Fruit fly (Drosophila melanogaster) whole organism, adult: ENCODE results near the gene spidey.

Source experiments
- CG11617 ChIP-seq: fragments of 200-800 bp; sonication (Bioruptor generic); optimal IDR thresholded peaks from 2 replicates; lab custom pipeline; 2017; ENCODE audit warnings: mild to moderate bottlenecking, missing biosample characterization, missing genetic modification reagents, missing genetic modification characterization
- CG12768 ChIP-seq: fragments of 200-800 bp; sonication (Bioruptor generic); optimal IDR thresholded peaks from 2 replicates; lab custom pipeline; 2017; ENCODE audit warnings: missing biosample characterization, missing genetic modification characterization, mild to moderate bottlenecking, moderate library complexity, missing genetic modification reagents
- CG14711 ChIP-seq: fragments of 200-800 bp; sonication (Bioruptor generic); optimal IDR thresholded peaks from 2 replicates; lab custom pipeline; 2018; ENCODE audit warnings: missing biosample characterization, mild to moderate bottlenecking, missing genetic modification characterization, moderate library complexity
- CG1620 ChIP-seq: fragments of 200-800 bp; sonication (Bioruptor generic); optimal IDR thresholded peaks from 2 replicates; lab custom pipeline; 2016; ENCODE audit warnings: missing biosample characterization, missing genetic modification characterization
- CG33017 ChIP-seq: fragments of 200-800 bp; sonication (Bioruptor generic); optimal IDR thresholded peaks from 2 replicates; lab custom pipeline; 2018; ENCODE audit warnings: missing biosample characterization, mild to moderate bottlenecking, missing genetic modification characterization, moderate library complexity
- CG5204 ChIP-seq: fragments of 200-800 bp; sonication (Bioruptor generic); optimal IDR thresholded peaks from 2 replicates; lab custom pipeline; 2016; ENCODE audit warnings: missing biosample characterization, missing genetic modification characterization
- CG7045 ChIP-seq: fragments of 200-800 bp; sonication (Bioruptor generic); optimal IDR thresholded peaks from 2 replicates; lab custom pipeline; 2017; ENCODE audit warnings: missing biosample characterization, mild to moderate bottlenecking, missing genetic modification characterization
- Clk ChIP-seq: fragments of 200-800 bp; sonication (Bioruptor generic); optimal IDR thresholded peaks from 2 replicates; lab custom pipeline; 2017; ENCODE audit warnings: missing biosample characterization, missing genetic modification characterization
- Crg-1 ChIP-seq: fragments of 200-800 bp; sonication (Bioruptor generic); optimal IDR thresholded peaks from 2 replicates; lab custom pipeline; 2016; ENCODE audit warnings: missing biosample characterization, missing genetic modification characterization
- Hr96 ChIP-seq: fragments of 200-800 bp; sonication (Bioruptor generic); optimal IDR thresholded peaks from 2 replicates; lab custom pipeline; 2016; ENCODE audit warnings: missing biosample characterization, missing genetic modification characterization
- Mnt ChIP-seq: fragments of 200-800 bp; sonication (Bioruptor generic); optimal IDR thresholded peaks from 2 replicates; lab custom pipeline; 2016; ENCODE audit warnings: missing biosample characterization, mild to moderate bottlenecking, missing genetic modification characterization
- bab1 ChIP-seq: fragments of 200-800 bp; sonication (Bioruptor generic); optimal IDR thresholded peaks from 3 replicates; lab custom pipeline; 2019; ENCODE audit warnings: missing biosample characterization, mild to moderate bottlenecking, missing genetic modification characterization, moderate library complexity
- cic ChIP-seq: fragments of 200-800 bp; sonication (Bioruptor generic); optimal IDR thresholded peaks from 2 replicates; lab custom pipeline; 2017; ENCODE audit warnings: missing biosample characterization, mild to moderate bottlenecking, missing genetic modification characterization, moderate library complexity
- cnc ChIP-seq, 2 experiments: fragments of >200 bp; optimal IDR thresholded peaks; 2 replicates each; lab custom pipeline; 2017
- kay ChIP-seq: fragments of 200-800 bp; sonication (Bioruptor generic); peaks from one replicate; lab custom pipeline; 2016; ENCODE audit warnings: missing biosample characterization, missing genetic modification characterization, borderline replicate concordance
- ovo ChIP-seq: fragments of 200-800 bp; sonication (Bioruptor generic); optimal IDR thresholded peaks from 2 replicates; lab custom pipeline; 2016; ENCODE audit warnings: missing biosample characterization, missing genetic modification characterization
- pad ChIP-seq: fragments of 200-800 bp; sonication (Bioruptor generic); optimal IDR thresholded peaks from 3 replicates; lab custom pipeline; 2017; ENCODE audit warnings: missing biosample characterization, missing genetic modification characterization, mild to moderate bottlenecking, moderate library complexity, missing genetic modification reagents
- tj ChIP-seq: fragments of 200-800 bp; sonication (Bioruptor generic); optimal IDR thresholded peaks from 3 replicates; lab custom pipeline; 2017; ENCODE audit warnings: missing biosample characterization, mild to moderate bottlenecking, missing genetic modification characterization, moderate library complexity
- toe ChIP-seq: fragments of 200-800 bp; sonication (Bioruptor generic); optimal IDR thresholded peaks from 2 replicates; lab custom pipeline; 2016; ENCODE audit warnings: missing biosample characterization, missing genetic modification characterization

The spidey gene

dm6 chrX:7946858-7947313, 38.2 kb downstream of the spidey start, which contains the start of gene orion:
Gene orion, minus strand, starts transcription at chrX:7946908.
- TF ChIP-seq CG11617 (GFP tag; lab: Kevin White, UChicago) (peak; percentile 27), ovo (GFP tag; lab: Kevin White, UChicago) (peak; percentile 6), CG14711 (tag; lab: Kevin White, UChicago) (peak; percentile 6), cnc (optimal IDR thresholded peaks at IDR 0.05; lab: Kevin White, UChicago) (no peak), toe (no peak), pad (GFP tag; lab: Kevin White, UChicago) (peak; percentile 91), bab1 (GFP tag; lab: Kevin White, UChicago) (peak; percentile 76), Mnt (GFP tag; lab: Kevin White, UChicago) (peak; percentile 16), tj (peak; percentile 95)

- no peak for TF ChIP-seq bab1 (GFP tag; lab: Kevin White, UChicago)
- TF ChIP-seq CG1620 (GFP tag; lab: Kevin White, UChicago) = no peak
- no peak for TF ChIP-seq pad (GFP tag; lab: Kevin White, UChicago)
- TF ChIP-seq CG11617 (GFP tag; lab: Kevin White, UChicago) = no peak
- TF ChIP-seq CG5204 = no peak
- TF ChIP-seq Mnt (GFP tag; lab: Kevin White, UChicago) = no peak
- TF ChIP-seq CG33017 (tag; lab: Kevin White, UChicago) = no peak
- TF ChIP-seq CG7045 (GFP tag; lab: Kevin White, UChicago) = no peak
- no peak for TF ChIP-seq cnc (optimal IDR thresholded peaks at IDR 0.05; lab: Kevin White, UChicago)
- TF ChIP-seq cic (GFP tag; lab: Kevin White, UChicago) = no peak
- no peak for TF ChIP-seq Clk
- no peak for TF ChIP-seq toe
- TF ChIP-seq kay (GFP tag; lab: Kevin White, UChicago) = no peak
- no peak for TF ChIP-seq Hr96 (GFP tag; lab: Kevin White, UChicago)
- TF ChIP-seq tj = no peak
- TF ChIP-seq ovo (GFP tag; lab: Kevin White, UChicago) = no peak
- TF ChIP-seq Crg-1 (GFP tag; lab: Kevin White, UChicago) = no peak
- no peak for TF ChIP-seq CG12768 (GFP tag; lab: Kevin White, UChicago)
Observed at dm6 chrX:7955890-7956289, 47.2 kb downstream of the spidey start, which contains the start of the genes CG15332 and CG15330. Gene CG15332, minus strand, starts transcription at chrX:7955990. Gene CG15330, plus strand, starts transcription at chrX:7956064.

dm6 chrX:7959025-7959424, 50.3 kb downstream of the spidey start:
- TF ChIP-seq CG12768 (GFP tag; lab: Kevin White, UChicago) (no peak), Mnt (GFP tag; lab: Kevin White, UChicago) (peak; percentile 70)

- no peak for TF ChIP-seq CG1620 (GFP tag; lab: Kevin White, UChicago)
- peak; percentile 70 for TF ChIP-seq ovo (GFP tag; lab: Kevin White, UChicago)
- TF ChIP-seq toe = no peak
Observed at dm6 chrX:7959512-7959911, 50.8 kb downstream of the spidey start.

dm6 chrX:7960988-7961387, 52.3 kb downstream of the spidey start:
- TF ChIP-seq tj (no peak), CG5204 (no peak), ovo (GFP tag; lab: Kevin White, UChicago) (no peak), CG11617 (GFP tag; lab: Kevin White, UChicago) (no peak), toe (no peak)
